Worm (Caenorhabditis elegans): ENCODE results near the gene T01B7.13.

The T01B7.13 gene

ce11 chrII:8745449-8746297 is 30.5 kb downstream of the T01B7.13 start:
- TF ChIP-seq C04F5.9 (tag; optimal IDR thresholded peaks at IDR 0.05): peak; percentile 15
- TF ChIP-seq lir-3 (tag; optimal IDR thresholded peaks at IDR 0.05; ENCODE audit: poor library complexity): peak; percentile 23
- no peak for TF ChIP-seq mef-2 (tag; optimal IDR thresholded peaks at IDR 0.05)
- TF ChIP-seq efl-1 (optimal IDR thresholded peaks at IDR 0.05): no peak
- TF ChIP-seq efl-1 (GFP tag; optimal IDR thresholded peaks at IDR 0.05 in 1 of 2): peak in 1 of 2 experiments; percentile 15
- no peak for TF ChIP-seq pag-3 (tag; optimal IDR thresholded peaks at IDR 0.05; ENCODE audit: borderline replicate concordance, insufficient read depth)
- TF ChIP-seq dsc-1 (tag; optimal IDR thresholded peaks at IDR 0.05): no peak
- TF ChIP-seq isw-1 (GFP tag; IDR thresholded peaks at IDR 0.05): no peak
- no peak for TF ChIP-seq ceh-8 (GFP tag; optimal IDR thresholded peaks at IDR 0.05)
- TF ChIP-seq rnt-1 (tag; optimal IDR thresholded peaks at IDR 0.05): peak; percentile 23
- no peak for TF ChIP-seq egl-27 (tag; optimal IDR thresholded peaks at IDR 0.05)
- peak; percentile 34 for TF ChIP-seq ama-1 (optimal IDR thresholded peaks at IDR 0.05)
- TF ChIP-seq Y116A8C.19 (tag; optimal IDR thresholded peaks at IDR 0.05; ENCODE audit: borderline replicate concordance): no peak
- peak; percentile 47 for TF ChIP-seq nhr-85 (tag)
- TF ChIP-seq lin-39 (tag; optimal IDR thresholded peaks at IDR 0.05): no peak
- peak; percentile 39 for TF ChIP-seq elt-2 (tag; optimal IDR thresholded peaks at IDR 0.05)

ce11 chrII:8746298-8746775 is 31.1 kb downstream of the T01B7.13 start:
- TF ChIP-seq hpl-2 (GFP tag; optimal IDR thresholded peaks at IDR 0.05) (no peak), snu-23 (GFP tag; optimal IDR thresholded peaks at IDR 0.05) (peak; percentile 11)

ce11 chrII:8747246-8747938 is 32.2 kb downstream of the T01B7.13 start:
- peak; percentile 44 for TF ChIP-seq nhr-20 (tag; optimal IDR thresholded peaks at IDR 0.05)
- TF ChIP-seq efl-1 (optimal IDR thresholded peaks at IDR 0.05): peak in 1 of 2 experiments; percentile 33
- peak in 1 of 2 experiments; percentile 84 for TF ChIP-seq efl-1 (GFP tag; optimal IDR thresholded peaks at IDR 0.05 in 1 of 2)
- TF ChIP-seq fkh-4 (tag; optimal IDR thresholded peaks at IDR 0.05; ENCODE audit: borderline replicate concordance): no peak
- peak in 1 of 2 experiments; percentile 46 for TF ChIP-seq lsy-2 (tag; optimal IDR thresholded peaks at IDR 0.05)
- peak; percentile 21 for TF ChIP-seq C04F5.9 (tag; optimal IDR thresholded peaks at IDR 0.05)
- TF ChIP-seq tbx-2 (tag; optimal IDR thresholded peaks at IDR 0.05): peak; percentile 41
- peak; percentile 59 for TF ChIP-seq snu-23 (GFP tag; optimal IDR thresholded peaks at IDR 0.05)
- no peak for TF ChIP-seq nhr-28 (tag; optimal IDR thresholded peaks at IDR 0.05)
- TF ChIP-seq fkh-10 (GFP tag; optimal IDR thresholded peaks at IDR 0.05): no peak
- TF ChIP-seq ztf-11 (tag; optimal IDR thresholded peaks at IDR 0.05): peak in 1 of 2 experiments; percentile 34
- TF ChIP-seq lin-13 (GFP tag; optimal IDR thresholded peaks at IDR 0.05): peak; percentile 39
- no peak for TF ChIP-seq Y116A8C.19 (tag; optimal IDR thresholded peaks at IDR 0.05; ENCODE audit: borderline replicate concordance)
- peak in 3 of 6 experiments; percentile 19 to 74 (median 38) for TF ChIP-seq elt-3 (tag; optimal IDR thresholded peaks at IDR 0.05)
- TF ChIP-seq hpl-2 (GFP tag; optimal IDR thresholded peaks at IDR 0.05): peak; percentile 23
- no peak for TF ChIP-seq zag-1 (tag; optimal IDR thresholded peaks at IDR 0.05)
- peak; percentile 60 for TF ChIP-seq lir-3 (tag; optimal IDR thresholded peaks at IDR 0.05; ENCODE audit: poor library complexity)
- TF ChIP-seq isw-1 (GFP tag; IDR thresholded peaks at IDR 0.05): no peak
- TF ChIP-seq pax-3 (tag; optimal IDR thresholded peaks at IDR 0.05): peak; percentile 42
- no peak for TF ChIP-seq xbp-1 (tag; optimal IDR thresholded peaks at IDR 0.05)
- peak; percentile 67 for TF ChIP-seq ztf-4 (tag; optimal IDR thresholded peaks at IDR 0.05)
- peak; percentile 63 for TF ChIP-seq nhr-71 (tag; optimal IDR thresholded peaks at IDR 0.05)
- no peak for TF ChIP-seq unc-30 (tag; optimal IDR thresholded peaks at IDR 0.05)
- no peak for TF ChIP-seq ceh-63 (GFP tag; optimal IDR thresholded peaks at IDR 0.05)
- TF ChIP-seq nhr-85 (tag): peak; percentile 55
- peak; percentile 82 for TF ChIP-seq nhr-90 (tag; optimal IDR thresholded peaks at IDR 0.05; ENCODE audit: poor library complexity)
- TF ChIP-seq C34B4.2 (tag; optimal IDR thresholded peaks at IDR 0.05): no peak
- peak; percentile 23 for TF ChIP-seq rnt-1 (tag; optimal IDR thresholded peaks at IDR 0.05)
- TF ChIP-seq nhr-47 (tag; optimal IDR thresholded peaks at IDR 0.05): peak; percentile 73
- TF ChIP-seq C16A3.4 (tag; optimal IDR thresholded peaks at IDR 0.05): peak; percentile 33
- TF ChIP-seq skn-1 (tag; optimal IDR thresholded peaks at IDR 0.05): no peak
- peak in 1 of 2 experiments; percentile 65 for TF ChIP-seq lin-35 (GFP tag; optimal IDR thresholded peaks at IDR 0.05)
- TF ChIP-seq vab-15 (tag; optimal IDR thresholded peaks at IDR 0.05): no peak
- TF ChIP-seq dpl-1 (GFP tag; optimal IDR thresholded peaks at IDR 0.05): no peak
- peak; percentile 90 for TF ChIP-seq ama-1 (optimal IDR thresholded peaks at IDR 0.05)
- TF ChIP-seq fos-1 (tag; optimal IDR thresholded peaks at IDR 0.05): no peak

Measured in whole organism, L1 larva.